Fruit fly (Drosophila melanogaster) whole organism, embryonic: Measurements from ENCODE around the gene CG13454.

ENCODE experiments used
- CG15696 ChIP-seq: fragments of 200-800 bp; sonication (Bioruptor generic); optimal IDR thresholded peaks from 2 replicates; lab custom pipeline; 2019; ENCODE audit warnings: missing biosample characterization, mild to moderate bottlenecking, missing genetic modification characterization, moderate library complexity
- CG17361 ChIP-seq: fragments of 200-800 bp; sonication (Bioruptor generic); IDR thresholded peaks from 3 replicates; pipeline ENCODE4 v1.3.6; 2022; ENCODE audit warnings: missing biosample characterization, missing genetic modification characterization
- CG42726 ChIP-seq: fragments of 200-800 bp; sonication (Bioruptor generic); IDR thresholded peaks from 2 replicates; pipeline ENCODE4 v1.3.6; 2022; ENCODE audit warnings: missing biosample characterization, missing genetic modification characterization; ENCODE audit not compliant: partially characterized antibody
- HLH4C ChIP-seq: fragments of 200-800 bp; sonication (Bioruptor generic); IDR thresholded peaks from 3 replicates; pipeline ENCODE4 v1.3.6; 2022; ENCODE audit warnings: missing biosample characterization, missing genetic modification characterization; ENCODE audit not compliant: partially characterized antibody
- Lpt ChIP-seq: fragments of >200 bp; optimal IDR thresholded peaks from 2 replicates; lab custom pipeline; 2018; ENCODE audit warnings: missing biosample characterization, missing genetic modification characterization
- ham ChIP-seq: fragments of 200-800 bp; sonication (Bioruptor generic); IDR thresholded peaks from 2 replicates; pipeline ENCODE4 v1.3.6; 2022; ENCODE audit warnings: missing biosample characterization, missing genetic modification characterization
- onecut ChIP-seq: fragments of 200-800 bp; sonication (Bioruptor generic); IDR thresholded peaks from 2 replicates; pipeline ENCODE4 v1.3.6; 2022; ENCODE audit warnings: missing biosample characterization, missing genetic modification characterization
- pfk ChIP-seq: fragments of 200-800 bp; sonication (Bioruptor generic); optimal IDR thresholded peaks from 2 replicates; lab custom pipeline; 2018; ENCODE audit warnings: missing biosample characterization, mild to moderate bottlenecking, missing genetic modification characterization, moderate library complexity
- pita ChIP-seq: fragments of 200-800 bp; sonication (Bioruptor generic); optimal IDR thresholded peaks from 2 replicates; lab custom pipeline; 2017; ENCODE audit warnings: missing biosample characterization, mild to moderate bottlenecking, missing genetic modification characterization
- psq ChIP-seq: fragments of 200-800 bp; sonication (Bioruptor generic); optimal IDR thresholded peaks from 2 replicates; lab custom pipeline; 2017; ENCODE audit warnings: missing biosample characterization, missing genetic modification characterization
- pum ChIP-seq: fragments of 200-800 bp; sonication (Bioruptor generic); optimal IDR thresholded peaks from 2 replicates; lab custom pipeline; 2016; ENCODE audit warnings: missing biosample characterization, missing genetic modification characterization
- pzg ChIP-seq: fragments of 200-800 bp; sonication (Bioruptor generic); optimal IDR thresholded peaks from 3 replicates; lab custom pipeline; 2018; ENCODE audit warnings: missing biosample characterization, mild to moderate bottlenecking, missing genetic modification characterization, moderate library complexity

DNA sequence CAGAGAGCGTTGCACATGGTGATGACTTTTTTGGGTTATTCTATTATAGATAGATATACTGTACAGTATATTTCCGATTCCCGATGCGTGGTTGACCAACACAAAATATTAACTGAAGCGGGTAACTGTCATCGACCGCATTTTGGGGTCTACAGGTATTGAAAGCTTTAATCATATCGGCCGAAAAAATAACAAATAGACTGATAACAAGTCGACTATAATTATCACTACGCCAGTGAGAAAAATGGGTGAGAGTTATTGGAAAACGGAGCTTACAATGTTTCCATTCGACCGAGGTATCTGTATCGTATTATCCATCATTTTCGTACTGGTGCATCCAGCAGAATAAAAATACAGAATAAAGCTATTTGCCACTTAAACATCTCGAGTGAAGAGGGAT, 1.5 kb upstream of the CG13454 start:
- TF ChIP-seq psq (GFP tag; lab: Kevin White, UChicago) (no peak), pita (GFP tag; lab: Kevin White, UChicago) (no peak), pzg (GFP tag; lab: Kevin White, UChicago) (no peak), onecut (GFP tag; lab: Robert Waterston, UW) (no peak), pfk (GFP tag; lab: Kevin White, UChicago) (no peak), pum (no peak), CG17361 (no peak), CG15696 (tag; lab: Kevin White, UChicago) (no peak), CG42726 (GFP tag; lab: Robert Waterston, UW) (no peak), ham (GFP tag; lab: Robert Waterston, UW) (no peak), HLH4C (no peak), Lpt (GFP tag; lab: Kevin White, UChicago) (no peak)
